Fruit fly (Drosophila melanogaster): ENCODE results near the gene Ube4A.

The Ube4A gene

dm6 chr2L:6673211-6674012, 15.1 kb downstream of the Ube4A start, which contains the start of gene Spn27A (continued):
- TF ChIP-seq zf30C (GFP tag; optimal IDR thresholded peaks at IDR 0.05), result peak; percentile 6
- TF ChIP-seq gfzf (GFP tag; optimal IDR thresholded peaks at IDR 0.05), result peak; percentile 57
- TF ChIP-seq ci (GFP tag; IDR thresholded peaks at IDR 0.05), result 0 out of 3 replicates have a peak, but pooled peaks have one; percentile 51
- TF ChIP-seq CG12391 (tag; optimal IDR thresholded peaks at IDR 0.05), result peak; percentile 72
- TF ChIP-seq CG16813 (GFP tag; IDR thresholded peaks at IDR 0.05; ENCODE audit: partially characterized antibody), result no peak
- peak; percentile 37 for TF ChIP-seq crc (GFP tag; optimal IDR thresholded peaks at IDR 0.05)
- TF ChIP-seq H15 (GFP tag; IDR thresholded peaks at IDR 0.05), result 0 out of 3 replicates have a peak, but pooled peaks have one; percentile 43
- peak; percentile 2 for TF ChIP-seq Nf-YB (GFP tag; optimal IDR thresholded peaks at IDR 0.05)
- peak; percentile 50 for TF ChIP-seq Atf3 (GFP tag; optimal IDR thresholded peaks at IDR 0.05)
- peak; percentile 59 for TF ChIP-seq bab2 (GFP tag; optimal IDR thresholded peaks at IDR 0.05)
- no peak; the same call in 2 of the 3 replicates for TF ChIP-seq Optix (GFP tag; IDR thresholded peaks at IDR 0.05)
- no peak for TF ChIP-seq Hmx (GFP tag; optimal IDR thresholded peaks at IDR 0.05)
- peak; percentile 54 for TF ChIP-seq Dad (GFP tag; optimal IDR thresholded peaks at IDR 0.05)
- TF ChIP-seq CG4854 (GFP tag; optimal IDR thresholded peaks at IDR 0.05), result peak; percentile 35
- TF ChIP-seq grau (tag; optimal IDR thresholded peaks at IDR 0.05), result peak; percentile 54
- peak; percentile 59 for TF ChIP-seq CG17829 (tag; optimal IDR thresholded peaks at IDR 0.05)
- TF ChIP-seq sob (GFP tag; IDR thresholded peaks at IDR 0.05), result 0 out of 2 replicates have a peak, but pooled peaks have one; percentile 35
- peak; percentile 71 for TF ChIP-seq Camta (GFP tag; optimal IDR thresholded peaks at IDR 0.05)
- TF ChIP-seq PHDP (tag; optimal IDR thresholded peaks at IDR 0.05), result peak; percentile 37
- peak; percentile 59 for TF ChIP-seq CHES-1-like (GFP tag; optimal IDR thresholded peaks at IDR 0.05)
- TF ChIP-seq CG16815 (GFP tag; optimal IDR thresholded peaks at IDR 0.05), result no peak
- TF ChIP-seq sc (optimal IDR thresholded peaks at IDR 0.05), result no peak
- peak; percentile 49 for TF ChIP-seq sc (GFP tag; optimal IDR thresholded peaks at IDR 0.05)
- TF ChIP-seq Sry-δ (GFP tag; optimal IDR thresholded peaks at IDR 0.05), result peak; percentile 51
- TF ChIP-seq wek (GFP tag; optimal IDR thresholded peaks at IDR 0.05), result no peak
- TF ChIP-seq nerfin-2 (GFP tag; IDR thresholded peaks at IDR 0.05; ENCODE audit: partially characterized antibody), result no peak
- peak; percentile 58 for TF ChIP-seq p53 (GFP tag; optimal IDR thresholded peaks at IDR 0.05)
- TF ChIP-seq Bdp1 (GFP tag; optimal IDR thresholded peaks at IDR 0.05), result peak; percentile 27
- TF ChIP-seq zfh2 (GFP tag; optimal IDR thresholded peaks at IDR 0.05), result peak; percentile 62
- TF ChIP-seq ssp (GFP tag; IDR thresholded peaks at IDR 0.05), result peak; percentile 20; the same call in 1 of the 2 replicates
- no peak for TF ChIP-seq CG8924 (tag; optimal IDR thresholded peaks at IDR 0.05)
- no peak for TF ChIP-seq wdn (GFP tag; IDR thresholded peaks at IDR 0.05)
- TF ChIP-seq CG12942 (GFP tag; optimal IDR thresholded peaks at IDR 0.05), result peak; percentile 36
- no peak for TF ChIP-seq Hr39 (optimal IDR thresholded peaks at IDR 0.05)
- TF ChIP-seq Dfd (GFP tag; optimal IDR thresholded peaks at IDR 0.05), result no peak
- no peak for TF ChIP-seq gcm2 (GFP tag; optimal IDR thresholded peaks at IDR 0.05)
- peak; percentile 60 for TF ChIP-seq CG3281 (GFP tag; optimal IDR thresholded peaks at IDR 0.05)
- peak; percentile 31 for TF ChIP-seq CTCF (GFP tag; optimal IDR thresholded peaks at IDR 0.05)
- no peak for TF ChIP-seq CG5953 (GFP tag; IDR thresholded peaks at IDR 0.05)
- TF ChIP-seq Bteb2 (GFP tag; optimal IDR thresholded peaks at IDR 0.05), result peak; percentile 10
- peak; percentile 57 for TF ChIP-seq CG3995 (GFP tag; optimal IDR thresholded peaks at IDR 0.05)
- peak; percentile 51 for TF ChIP-seq pho (GFP tag; optimal IDR thresholded peaks at IDR 0.05)
- no peak for TF ChIP-seq CG4404 (GFP tag; IDR thresholded peaks at IDR 0.05)
- 0 out of 2 replicates have a peak, but pooled peaks have one; percentile 13 for TF ChIP-seq CG14014 (GFP tag; IDR thresholded peaks at IDR 0.05)
- peak; percentile 36 for TF ChIP-seq Spps (tag; optimal IDR thresholded peaks at IDR 0.05)
- TF ChIP-seq Scr (GFP tag; IDR thresholded peaks at IDR 0.05; ENCODE audit: partially characterized antibody), result peak; percentile 24; the same call in 1 of the 2 replicates
- peak; percentile 52 for TF ChIP-seq CG33213 (GFP tag; optimal IDR thresholded peaks at IDR 0.05)
- TF ChIP-seq CG30431 (GFP tag; optimal IDR thresholded peaks at IDR 0.05), result peak; percentile 22
- TF ChIP-seq Oli (tag; optimal IDR thresholded peaks at IDR 0.05), result peak; percentile 63
- peak; percentile 3 for TF ChIP-seq CG17186 (GFP tag; optimal IDR thresholded peaks at IDR 0.05)
- peak; percentile 30 for TF ChIP-seq CG10147 (GFP tag; optimal IDR thresholded peaks at IDR 0.05)
